Fruit fly (Drosophila melanogaster): Measurements from ENCODE around the gene CG11977.
A peak's percentile ranks its signal among the peaks of the same experiment; 100 is the strongest.

Gene CG11977

dm6 chr3R:8955359-8955820 lies 42.1 kb upstream of the CG11977 start (continued):
- peak; percentile 33 for TF ChIP-seq CG3163 (GFP tag; optimal IDR thresholded peaks at IDR 0.05)
- TF ChIP-seq CG4820 (GFP tag; optimal IDR thresholded peaks at IDR 0.05), result no peak
- TF ChIP-seq az2 (GFP tag; optimal IDR thresholded peaks at IDR 0.05), result no peak
- TF ChIP-seq CG3838 (GFP tag; optimal IDR thresholded peaks at IDR 0.05), result no peak
- no peak for TF ChIP-seq Tbp (GFP tag; optimal IDR thresholded peaks at IDR 0.05)
- TF ChIP-seq onecut (GFP tag; IDR thresholded peaks at IDR 0.05), result no peak
- no peak for TF ChIP-seq CG12391 (tag; optimal IDR thresholded peaks at IDR 0.05)
- TF ChIP-seq CG17385 (GFP tag; optimal IDR thresholded peaks at IDR 0.05), result peak; percentile 87
- TF ChIP-seq MESR4 (GFP tag; optimal IDR thresholded peaks at IDR 0.05), result no peak
- no peak for TF ChIP-seq CG9437 (GFP tag; optimal IDR thresholded peaks at IDR 0.05)
- TF ChIP-seq CG31224 (GFP tag; IDR thresholded peaks at IDR 0.05), result no peak
- no peak for TF ChIP-seq zen2 (GFP tag; IDR thresholded peaks at IDR 0.05; ENCODE audit: partially characterized antibody)
- no peak for TF ChIP-seq CG16779 (GFP tag; IDR thresholded peaks at IDR 0.05)
- TF ChIP-seq Usf (GFP tag; optimal IDR thresholded peaks at IDR 0.05), result no peak
- TF ChIP-seq Med (GFP tag), result peak; percentile 32
- TF ChIP-seq CG9215 (GFP tag; IDR thresholded peaks at IDR 0.05), result no peak
- peak; percentile 30 for TF ChIP-seq CG1832 (GFP tag; optimal IDR thresholded peaks at IDR 0.05)
- TF ChIP-seq Fer3 (tag; optimal IDR thresholded peaks at IDR 0.05), result no peak
- no peak for TF ChIP-seq CG11696 (GFP tag; IDR thresholded peaks at IDR 0.05)
- no peak for TF ChIP-seq row (GFP tag; IDR thresholded peaks at IDR 0.05)
- TF ChIP-seq Aef1 (GFP tag; IDR thresholded peaks at IDR 0.05), result no peak
- TF ChIP-seq hbn (GFP tag; IDR thresholded peaks at IDR 0.05; ENCODE audit: partially characterized antibody), result no peak
- no peak for TF ChIP-seq pb (GFP tag; optimal IDR thresholded peaks at IDR 0.05)
- TF ChIP-seq CG10274 (GFP tag; optimal IDR thresholded peaks at IDR 0.05), result no peak
- TF ChIP-seq Nf-YC (tag; optimal IDR thresholded peaks at IDR 0.05), result no peak
- no peak for TF ChIP-seq mirr (GFP tag; optimal IDR thresholded peaks at IDR 0.05)
- TF ChIP-seq CG15479 (GFP tag; optimal IDR thresholded peaks at IDR 0.05), result no peak
- TF ChIP-seq dysf (GFP tag; IDR thresholded peaks at IDR 0.05), result no peak
- TF ChIP-seq ATbp (GFP tag; optimal IDR thresholded peaks at IDR 0.05), result no peak
- no peak for TF ChIP-seq CTCF (GFP tag; optimal IDR thresholded peaks at IDR 0.05)
- no peak for TF ChIP-seq lov (optimal IDR thresholded peaks at IDR 0.05)
- no peak for TF ChIP-seq lov (GFP tag; IDR thresholded peaks at IDR 0.05)
- 0 out of 2 replicates have a peak, but pooled peaks have one; percentile 15 for TF ChIP-seq crol (GFP tag; IDR thresholded peaks at IDR 0.05)
- TF ChIP-seq sna (GFP tag; IDR thresholded peaks at IDR 0.05; ENCODE audit: partially characterized antibody), result no peak
- TF ChIP-seq gem (tag; optimal IDR thresholded peaks at IDR 0.05), result no peak
- TF ChIP-seq sens (GFP tag), result no peak
- TF ChIP-seq Bgb (GFP tag; IDR thresholded peaks at IDR 0.05; ENCODE audit: partially characterized antibody), result no peak
- no peak for TF ChIP-seq schlank (tag; optimal IDR thresholded peaks at IDR 0.05)
- TF ChIP-seq Trl (optimal IDR thresholded peaks at IDR 0.05), result peak; percentile 66 to 67
- no peak for TF ChIP-seq Trl (GFP tag; optimal IDR thresholded peaks at IDR 0.05)
- no peak for TF ChIP-seq CG12659 (GFP tag; optimal IDR thresholded peaks at IDR 0.05)
- no peak for TF ChIP-seq CG11085 (GFP tag; IDR thresholded peaks at IDR 0.05)
- TF ChIP-seq bcd (GFP tag; optimal IDR thresholded peaks at IDR 0.05), result no peak
- TF ChIP-seq CG2199 (GFP tag; IDR thresholded peaks at IDR 0.05), result 0 out of 3 replicates have a peak, but pooled peaks have one; percentile 67
- no peak for TF ChIP-seq fd3F (GFP tag; optimal IDR thresholded peaks at IDR 0.05)
- no peak for TF ChIP-seq fru (optimal IDR thresholded peaks at IDR 0.05)
- TF ChIP-seq CG30020 (tag; optimal IDR thresholded peaks at IDR 0.05), result no peak
- TF ChIP-seq cato (GFP tag; optimal IDR thresholded peaks at IDR 0.05; ENCODE audit: borderline replicate concordance), result no peak
- TF ChIP-seq sr (GFP tag; IDR thresholded peaks at IDR 0.05), result no peak
- TF ChIP-seq Nf-YA (GFP tag; IDR thresholded peaks at IDR 0.05), result no peak
- TF ChIP-seq CG8924 (tag; optimal IDR thresholded peaks at IDR 0.05), result no peak
- no peak for TF ChIP-seq CG12219 (GFP tag; optimal IDR thresholded peaks at IDR 0.05)
- 0 out of 3 replicates have a peak, but pooled peaks have one; percentile 32 for TF ChIP-seq ci (GFP tag; IDR thresholded peaks at IDR 0.05)
- no peak for TF ChIP-seq ro (GFP tag; IDR thresholded peaks at IDR 0.05)
